Fruit fly (Drosophila melanogaster) whole organism, prepupa: Measurements from ENCODE around the gene Arp10.

ENCODE experiments used
- Blimp-1 ChIP-seq: fragments of 200-800 bp; sonication (Bioruptor generic); optimal IDR thresholded peaks from 3 replicates; lab custom pipeline; 2017; ENCODE audit warnings: missing biosample characterization, missing genetic modification characterization, mild to moderate bottlenecking, moderate library complexity, missing genetic modification reagents
- CG10631 ChIP-seq: fragments of 200-800 bp; sonication (Bioruptor generic); optimal IDR thresholded peaks from 2 replicates; lab custom pipeline; 2016; ENCODE audit warnings: missing biosample characterization, missing genetic modification characterization
- CG10669 ChIP-seq: fragments of 200-800 bp; sonication (Bioruptor generic); optimal IDR thresholded peaks from 3 replicates; lab custom pipeline; 2018; ENCODE audit warnings: missing biosample characterization, mild to moderate bottlenecking, missing genetic modification characterization, moderate library complexity
- CG11762 ChIP-seq: fragments of 200-800 bp; sonication (Bioruptor generic); optimal IDR thresholded peaks from 3 replicates; lab custom pipeline; 2016; ENCODE audit warnings: missing biosample characterization, missing genetic modification characterization; ENCODE audit not compliant: insufficient read depth
- CG11902 ChIP-seq: fragments of 200-800 bp; sonication (Bioruptor generic); optimal IDR thresholded peaks from 3 replicates; lab custom pipeline; 2016; ENCODE audit warnings: missing biosample characterization, missing genetic modification characterization
- CG15336 ChIP-seq: fragments of 200-800 bp; sonication (Bioruptor generic); IDR thresholded peaks from 2 replicates; pipeline ENCODE4 v1.3.6; 2022; ENCODE audit warnings: missing biosample characterization, missing genetic modification characterization
- CG1621 ChIP-seq: fragments of 200-800 bp; sonication (Bioruptor generic); optimal IDR thresholded peaks from 3 replicates; lab custom pipeline; 2018; ENCODE audit warnings: missing biosample characterization, mild to moderate bottlenecking, missing genetic modification characterization
- CG16779 ChIP-seq: fragments of 200-800 bp; sonication (Bioruptor generic); optimal IDR thresholded peaks from 3 replicates; lab custom pipeline; 2017; ENCODE audit warnings: missing biosample characterization, mild to moderate bottlenecking, missing genetic modification characterization
- CG31627 ChIP-seq: fragments of 200-800 bp; sonication (Bioruptor generic); optimal IDR thresholded peaks from 3 replicates; lab custom pipeline; 2016; ENCODE audit warnings: missing biosample characterization, missing genetic modification characterization
- CG32006 ChIP-seq: fragments of 200-800 bp; sonication (Bioruptor generic); optimal IDR thresholded peaks from 3 replicates; lab custom pipeline; 2017; ENCODE audit warnings: missing biosample characterization, mild to moderate bottlenecking, missing genetic modification characterization
- CG4318 ChIP-seq: fragments of 200-800 bp; sonication (Bioruptor generic); optimal IDR thresholded peaks from 3 replicates; lab custom pipeline; 2017; ENCODE audit warnings: missing biosample characterization, mild to moderate bottlenecking, missing genetic modification characterization
- CG6163 ChIP-seq: fragments of 200-800 bp; sonication (Bioruptor generic); IDR thresholded peaks from 3 replicates; pipeline ENCODE4 v1.3.6; 2022; ENCODE audit warnings: missing biosample characterization, missing genetic modification characterization
- CG6276 ChIP-seq: fragments of 200-800 bp; sonication (Bioruptor generic); optimal IDR thresholded peaks from 2 replicates; lab custom pipeline; 2017; ENCODE audit warnings: missing biosample characterization, mild to moderate bottlenecking, missing genetic modification characterization
- CG6808 ChIP-seq: fragments of 200-800 bp; sonication (Bioruptor generic); optimal IDR thresholded peaks from 3 replicates; lab custom pipeline; 2017; ENCODE audit warnings: missing biosample characterization, missing genetic modification characterization, mild to moderate bottlenecking, moderate library complexity, missing genetic modification reagents
- CG6854 ChIP-seq: fragments of 200-800 bp; sonication (Bioruptor generic); optimal IDR thresholded peaks from 2 replicates; lab custom pipeline; 2017; ENCODE audit warnings: missing biosample characterization, mild to moderate bottlenecking, missing genetic modification characterization
- CG7368 ChIP-seq: fragments of 200-800 bp; sonication (Bioruptor generic); optimal IDR thresholded peaks from 3 replicates; lab custom pipeline; 2016; ENCODE audit warnings: missing biosample characterization, missing genetic modification characterization
- CG8119 ChIP-seq: fragments of 200-800 bp; sonication (Bioruptor generic); IDR thresholded peaks from 3 replicates; pipeline ENCODE4 v1.3.6; 2022; ENCODE audit warnings: missing biosample characterization, missing genetic modification characterization
- CG8319 ChIP-seq: fragments of 200-800 bp; sonication (Bioruptor generic); optimal IDR thresholded peaks from 3 replicates; lab custom pipeline; 2016; ENCODE audit warnings: missing biosample characterization, missing genetic modification characterization
- CG8632 ChIP-seq: fragments of 200-800 bp; sonication (Bioruptor generic); optimal IDR thresholded peaks from 3 replicates; lab custom pipeline; 2016; ENCODE audit warnings: missing biosample characterization, missing genetic modification characterization
- CG9139 ChIP-seq: fragments of 200-800 bp; sonication (Bioruptor generic); optimal IDR thresholded peaks from 3 replicates; lab custom pipeline; 2017; ENCODE audit warnings: missing biosample characterization, mild to moderate bottlenecking, missing genetic modification characterization
- Eip75B ChIP-seq: fragments of 200-800 bp; sonication (Bioruptor generic); optimal IDR thresholded peaks from 3 replicates; lab custom pipeline; 2016; ENCODE audit warnings: missing biosample characterization, missing genetic modification characterization
- Eip78C ChIP-seq: fragments of 200-800 bp; sonication (Bioruptor generic); peaks from one replicate; lab custom pipeline; 2016; ENCODE audit warnings: missing biosample characterization, missing genetic modification characterization
- Eip93F ChIP-seq: fragments of 200-800 bp; sonication (Bioruptor generic); optimal IDR thresholded peaks from 2 replicates; lab custom pipeline; 2016; ENCODE audit warnings: missing biosample characterization, mild to moderate bottlenecking, missing genetic modification characterization
- Ets21C ChIP-seq: fragments of 200-800 bp; sonication (Bioruptor generic); optimal IDR thresholded peaks from 3 replicates; lab custom pipeline; 2016; ENCODE audit warnings: missing biosample characterization, missing genetic modification characterization
- Hr39 ChIP-seq: fragments of 200-800 bp; sonication (Bioruptor generic); optimal IDR thresholded peaks from 2 replicates; lab custom pipeline; 2016; ENCODE audit warnings: missing biosample characterization, missing genetic modification characterization
- Hr4 ChIP-seq: fragments of 200-800 bp; sonication (Bioruptor generic); optimal IDR thresholded peaks from 3 replicates; lab custom pipeline; 2016; ENCODE audit warnings: missing biosample characterization, missing genetic modification characterization
- Lpt ChIP-seq: fragments of 200-800 bp; sonication (Bioruptor generic); optimal IDR thresholded peaks from 3 replicates; lab custom pipeline; 2016; ENCODE audit warnings: missing biosample characterization, missing genetic modification characterization
- Met ChIP-seq: fragments of 200-800 bp; sonication (Bioruptor generic); optimal IDR thresholded peaks from 3 replicates; lab custom pipeline; 2016; ENCODE audit warnings: missing biosample characterization, missing genetic modification characterization
- OdsH ChIP-seq: fragments of 200-800 bp; sonication (Bioruptor generic); optimal IDR thresholded peaks from 3 replicates; lab custom pipeline; 2016; ENCODE audit warnings: missing biosample characterization, missing genetic modification characterization
- Sox102F ChIP-seq: fragments of 200-800 bp; sonication (Bioruptor generic); optimal IDR thresholded peaks from 2 replicates; lab custom pipeline; 2016; ENCODE audit warnings: missing biosample characterization, mild to moderate bottlenecking, missing genetic modification characterization
- Sox14 ChIP-seq: fragments of 200-800 bp; sonication (Bioruptor generic); optimal IDR thresholded peaks from 3 replicates; lab custom pipeline; 2016; ENCODE audit warnings: missing biosample characterization, missing genetic modification characterization
- Sox15 ChIP-seq: fragments of 200-800 bp; sonication (Bioruptor generic); optimal IDR thresholded peaks from 3 replicates; lab custom pipeline; 2016; ENCODE audit warnings: missing biosample characterization, missing genetic modification characterization
- achi ChIP-seq: fragments of 200-800 bp; sonication (Bioruptor generic); optimal IDR thresholded peaks from 3 replicates; lab custom pipeline; 2016; ENCODE audit warnings: missing biosample characterization, missing genetic modification characterization
- cyc ChIP-seq: fragments of 200-800 bp; sonication (Bioruptor generic); optimal IDR thresholded peaks from 3 replicates; lab custom pipeline; 2016; ENCODE audit warnings: missing biosample characterization, missing genetic modification characterization
- dac ChIP-seq: fragments of 200-800 bp; sonication (Bioruptor generic); optimal IDR thresholded peaks from 2 replicates; lab custom pipeline; 2017; ENCODE audit warnings: missing biosample characterization, mild to moderate bottlenecking, missing genetic modification characterization
- dsx ChIP-seq: fragments of 200-800 bp; optimal IDR thresholded peaks from 3 replicates; lab custom pipeline; 2019; ENCODE audit warnings: missing biosample characterization, mild to moderate bottlenecking, missing genetic modification characterization, moderate library complexity; ENCODE audit not compliant: poor library complexity, severe bottlenecking
- eg ChIP-seq: fragments of 200-800 bp; sonication (Bioruptor generic); IDR thresholded peaks from 3 replicates; pipeline ENCODE4 v1.3.6; 2022; ENCODE audit warnings: missing biosample characterization, missing genetic modification characterization
- esn ChIP-seq: fragments of 200-800 bp; sonication (Bioruptor generic); optimal IDR thresholded peaks from 2 replicates; lab custom pipeline; 2016; ENCODE audit warnings: missing biosample characterization, mild to moderate bottlenecking, missing genetic modification characterization, moderate library complexity
- fd59A ChIP-seq: fragments of 200-800 bp; sonication (Bioruptor generic); optimal IDR thresholded peaks from 2 replicates; lab custom pipeline; 2017; ENCODE audit warnings: missing biosample characterization, mild to moderate bottlenecking, missing genetic modification characterization, missing genetic modification reagents
- net ChIP-seq: fragments of 200-800 bp; sonication (Bioruptor generic); optimal IDR thresholded peaks from 3 replicates; lab custom pipeline; 2016; ENCODE audit warnings: missing biosample characterization, missing genetic modification characterization
- pdm3 ChIP-seq: fragments of 200-800 bp; sonication (Bioruptor generic); optimal IDR thresholded peaks from 3 replicates; lab custom pipeline; 2016; ENCODE audit warnings: missing biosample characterization, missing genetic modification characterization
- salr ChIP-seq, 2 experiments: fragments of 200-800 bp; sonication (Bioruptor generic); optimal IDR thresholded peaks; 3 replicates each; lab custom pipeline; 2016 to 2018; ENCODE audit warnings: missing biosample characterization in 2 of 2, missing genetic modification characterization in 2 of 2, mild to moderate bottlenecking in 1 of 2
- spab ChIP-seq: fragments of 200-800 bp; sonication (Bioruptor generic); optimal IDR thresholded peaks from 2 replicates; lab custom pipeline; 2017; ENCODE audit warnings: missing biosample characterization, mild to moderate bottlenecking, missing genetic modification characterization, missing genetic modification reagents
- svp ChIP-seq: fragments of 200-800 bp; sonication (Bioruptor generic); peaks from one replicate; lab custom pipeline; 2016; ENCODE audit warnings: missing biosample characterization, missing genetic modification characterization
- topi ChIP-seq: fragments of 200-800 bp; sonication (Bioruptor generic); optimal IDR thresholded peaks from 3 replicates; lab custom pipeline; 2016; ENCODE audit warnings: missing biosample characterization, missing genetic modification characterization
- vri ChIP-seq: fragments of 200-800 bp; sonication (Bioruptor generic); optimal IDR thresholded peaks from 3 replicates; lab custom pipeline; 2016; ENCODE audit warnings: missing biosample characterization, mild to moderate bottlenecking, missing genetic modification characterization

Arp10 gene

DNA sequence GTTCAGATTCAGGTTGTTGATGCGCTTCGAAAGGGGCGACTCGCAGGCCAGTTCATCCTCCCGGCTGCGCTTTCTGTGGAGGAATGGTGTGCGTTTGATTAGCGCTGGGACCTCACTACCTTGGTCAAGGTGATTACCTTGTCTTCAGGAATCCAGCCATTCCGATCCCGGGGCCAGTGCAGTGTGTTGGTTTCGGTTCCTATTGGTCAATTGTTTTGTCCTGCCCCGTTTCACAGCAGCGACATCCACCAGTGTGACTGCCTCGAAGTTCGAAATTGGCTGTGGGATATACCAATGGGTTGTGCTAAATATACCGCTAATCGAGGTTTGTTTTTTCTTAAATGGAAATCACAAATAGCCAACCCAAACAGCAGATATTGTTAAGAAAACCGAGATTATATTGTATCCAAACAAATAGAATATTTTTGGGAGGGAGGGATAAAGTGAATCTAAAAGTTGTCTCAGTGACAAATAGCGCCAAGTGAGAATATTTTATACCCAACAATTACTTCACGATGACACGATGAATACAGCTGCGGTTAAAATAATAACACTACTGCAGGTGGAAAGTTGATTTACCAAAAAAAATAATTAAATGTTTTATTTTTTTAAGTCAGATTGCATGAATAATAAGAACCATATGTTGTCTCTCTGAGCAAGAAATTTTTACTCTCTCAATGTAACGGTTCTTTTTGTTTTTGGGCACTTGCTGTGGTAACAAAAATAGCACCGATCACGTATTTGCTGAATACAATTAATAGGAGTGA, 49.0 kb upstream of the Arp10 start, which contains the start of gene CG14229 (continued):
- TF ChIP-seq CG16779 (tag; lab: Kevin White, UChicago) (no peak), CG6163 (GFP tag; lab: Robert Waterston, UW) (peak; percentile 66)

DNA sequence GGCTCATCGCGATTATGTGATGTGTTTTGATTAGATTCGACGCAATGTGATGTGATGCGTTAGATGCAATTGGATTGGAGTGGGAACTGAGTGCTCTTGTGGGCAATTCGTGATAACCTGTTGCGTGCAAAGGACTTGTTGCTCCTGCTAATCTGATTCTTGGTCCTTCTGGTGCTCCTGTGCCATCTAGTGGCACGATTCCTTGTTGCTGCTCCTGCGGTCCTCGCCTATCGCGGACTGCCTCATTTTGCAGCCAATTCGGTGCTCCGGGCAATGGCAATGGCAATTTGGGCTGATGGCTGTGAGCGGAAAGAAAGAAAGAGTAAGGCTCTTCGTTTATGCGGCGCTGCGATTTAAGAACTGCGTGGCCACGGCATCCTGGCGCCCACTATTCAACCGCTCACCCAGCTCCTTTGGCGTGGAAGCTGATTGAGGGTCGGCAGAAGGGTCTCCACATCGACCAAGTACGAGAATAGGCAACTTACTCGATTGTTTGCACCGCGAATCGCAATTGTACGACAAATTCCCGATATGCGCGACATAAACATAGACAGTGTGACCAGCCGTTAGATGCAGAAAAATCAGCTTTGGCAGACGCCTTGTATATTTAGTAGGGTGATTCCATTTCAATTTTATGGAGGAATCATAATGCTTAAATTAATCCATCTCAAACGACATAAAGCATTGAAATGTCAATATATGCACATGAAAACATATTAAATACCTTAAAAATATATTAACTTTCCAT, 47.1 kb upstream of the Arp10 start, which contains the start of gene Mer:
Gene Mer (minus strand): TSS at position 550 of the 748 bp plus-strand sequence.
- TF ChIP-seq CG6276: no peak
- TF ChIP-seq pdm3 (GFP tag; lab: Kevin White, UChicago): peak; percentile 23
- TF ChIP-seq eg: peak; percentile 92
- TF ChIP-seq CG32006 (GFP tag; lab: Kevin White, UChicago): peak; percentile 89
- peak; percentile 59 for TF ChIP-seq CG11762
- peak; percentile 83 for TF ChIP-seq achi
- TF ChIP-seq Eip93F: peak; percentile 62
- peak; percentile 88 for TF ChIP-seq Sox14 (GFP tag; lab: Kevin White, UChicago)
- peak; percentile 91 for TF ChIP-seq CG15336 (GFP tag; lab: Robert Waterston, UW)
- TF ChIP-seq Eip75B: peak; percentile 83
- no peak for TF ChIP-seq CG4318
- TF ChIP-seq net (GFP tag; lab: Kevin White, UChicago): peak; percentile 91
- TF ChIP-seq CG8119 (GFP tag; lab: Robert Waterston, UW): peak; percentile 86
- peak; percentile 73 for TF ChIP-seq Sox15 (GFP tag; lab: Kevin White, UChicago)
- TF ChIP-seq Eip78C (GFP tag; lab: Kevin White, UChicago): peak; percentile 94
- peak; percentile 70 for TF ChIP-seq fd59A (GFP tag; lab: Kevin White, UChicago)
- TF ChIP-seq topi (GFP tag; lab: Kevin White, UChicago): peak; percentile 90
- TF ChIP-seq Blimp-1 (GFP tag; lab: Kevin White, UChicago): peak; percentile 67
- TF ChIP-seq Met (GFP tag; lab: Kevin White, UChicago): peak; percentile 18
- TF ChIP-seq spab (GFP tag; lab: Kevin White, UChicago): peak; percentile 65
- TF ChIP-seq cyc (GFP tag; lab: Kevin White, UChicago): peak; percentile 83
- TF ChIP-seq dsx (GFP tag; lab: Kevin White, UChicago): peak; percentile 78
- TF ChIP-seq CG1621 (tag; lab: Kevin White, UChicago): peak; percentile 84
- no peak for TF ChIP-seq vri
- peak in 1 of 2 experiments; percentile 72 for TF ChIP-seq salr (GFP tag; optimal IDR thresholded peaks at IDR 0.05; lab: Kevin White, UChicago)
- peak; percentile 62 for TF ChIP-seq CG11902 (GFP tag; lab: Kevin White, UChicago)
- peak; percentile 86 for TF ChIP-seq Hr4
- peak; percentile 88 for TF ChIP-seq CG31627 (GFP tag; lab: Kevin White, UChicago)
- TF ChIP-seq CG8319: peak; percentile 69
- peak; percentile 84 for TF ChIP-seq Lpt
- TF ChIP-seq svp (GFP tag; lab: Kevin White, UChicago): no peak
- TF ChIP-seq Ets21C: peak; percentile 76
- TF ChIP-seq CG8632: peak; percentile 80
- TF ChIP-seq esn (GFP tag; lab: Kevin White, UChicago): peak; percentile 88
- TF ChIP-seq CG6163 (GFP tag; lab: Robert Waterston, UW): peak; percentile 91
- TF ChIP-seq CG9139 (GFP tag; lab: Kevin White, UChicago): no peak
- TF ChIP-seq OdsH: peak; percentile 84
- TF ChIP-seq CG7368 (GFP tag; lab: Kevin White, UChicago): peak; percentile 92
- TF ChIP-seq Hr39 (GFP tag; lab: Kevin White, UChicago): peak; percentile 82
- TF ChIP-seq CG10631 (GFP tag; lab: Kevin White, UChicago): peak; percentile 66
- TF ChIP-seq Sox102F (GFP tag; lab: Kevin White, UChicago): peak; percentile 81
- peak; percentile 84 for TF ChIP-seq CG6808 (GFP tag; lab: Kevin White, UChicago)
- TF ChIP-seq CG10669: peak; percentile 82
- TF ChIP-seq CG6854 (GFP tag; lab: Kevin White, UChicago): peak; percentile 83
- peak; percentile 79 for TF ChIP-seq dac
